Worm (Caenorhabditis elegans): ENCODE results near the gene pat-3.

ce11 chrIII:3954220-3954619, 40.3 kb upstream of the pat-3 start:
- TF ChIP-seq dao-5 (tag; optimal IDR thresholded peaks at IDR 0.05) (no peak), him-1 (tag; optimal IDR thresholded peaks at IDR 0.05) (no peak), W03F9.2 (tag; optimal IDR thresholded peaks at IDR 0.05) (no peak)
